Worm (Caenorhabditis elegans) whole organism, L1 larva: ENCODE data around the gene irld-39.

Experiments
- C34B4.2 ChIP-seq: sonication (generic microtip); optimal IDR thresholded peaks from 2 replicates; lab custom pipeline; 2017; ENCODE audit warnings: mild to moderate bottlenecking, missing genetic modification characterization, missing compliant biosample characterization
- F16B12.6 ChIP-seq: fragments of 150-350 bp; optimal IDR thresholded peaks from 2 replicates; lab custom pipeline; 2014; ENCODE audit warnings: missing biosample characterization, missing genetic modification characterization
- aha-1 ChIP-seq: fragments of 150-350 bp; optimal IDR thresholded peaks from 2 replicates; lab custom pipeline; 2014; ENCODE audit warnings: missing biosample characterization, missing genetic modification characterization
- alr-1 ChIP-seq: fragments of 200-800 bp; sonication (Bioruptor generic); optimal IDR thresholded peaks from 2 replicates; lab custom pipeline; 2018; ENCODE audit warnings: borderline replicate concordance, mild to moderate bottlenecking, missing genetic modification characterization, missing compliant biosample characterization
- ama-1 ChIP-seq: fragments of 150-350 bp; optimal IDR thresholded peaks from 2 replicates; lab custom pipeline; 2014
- ceh-63 ChIP-seq: fragments of 200-800 bp; sonication (Bioruptor generic); optimal IDR thresholded peaks from 2 replicates; lab custom pipeline; 2018; ENCODE audit warnings: mild to moderate bottlenecking, missing genetic modification characterization, missing compliant biosample characterization
- ceh-8 ChIP-seq: fragments of 200-800 bp; sonication (Bioruptor generic); optimal IDR thresholded peaks from 2 replicates; lab custom pipeline; 2018; ENCODE audit warnings: mild to moderate bottlenecking, missing genetic modification characterization, moderate library complexity, missing compliant biosample characterization
- ceh-88 ChIP-seq: fragments of 200-800 bp; sonication (Bioruptor generic); IDR thresholded peaks from 2 replicates; pipeline ENCODE4 v1.3.6; 2022; ENCODE audit warnings: missing genetic modification characterization, missing compliant biosample characterization
- ceh-90 ChIP-seq: sonication (generic microtip); optimal IDR thresholded peaks from 2 replicates; lab custom pipeline; 2016; ENCODE audit warnings: missing genetic modification characterization, missing compliant biosample characterization
- dsc-1 ChIP-seq: sonication (generic microtip); optimal IDR thresholded peaks from 2 replicates; lab custom pipeline; 2016; ENCODE audit warnings: mild to moderate bottlenecking, missing genetic modification characterization, missing compliant biosample characterization
- efl-1 ChIP-seq, 4 experiments: fragments of 150-350 bp; optimal IDR thresholded peaks in 3 of 4; peaks in 1 of 4; 1 replicate in 1 of 4; 2 replicates in 3 of 4; lab custom pipeline; 2014; ENCODE audit warnings: missing biosample characterization in 2 of 4, missing genetic modification characterization in 2 of 4, missing genetic modification reagents in 2 of 4
- egl-27 ChIP-seq, 2 experiments: fragments of 150-350 bp in 1 of 2; sonication (generic microtip); optimal IDR thresholded peaks; 3 replicates each; lab custom pipeline; 2017 to 2018; ENCODE audit warnings: missing biosample characterization in 2 of 2, missing genetic modification characterization in 2 of 2, missing genetic modification reagents in 2 of 2
- elt-2 ChIP-seq: sonication (generic microtip); optimal IDR thresholded peaks from 2 replicates; lab custom pipeline; 2016; ENCODE audit warnings: missing genetic modification characterization, mild to moderate bottlenecking, inconsistent platforms, missing compliant biosample characterization, missing genetic modification reagents
- fkh-4 ChIP-seq: sonication (generic microtip); optimal IDR thresholded peaks from 2 replicates; lab custom pipeline; 2016; ENCODE audit warnings: missing compliant biosample characterization, missing genetic modification characterization, borderline replicate concordance
- grh-1 ChIP-seq: fragments of 200-800 bp; sonication (Bioruptor generic); IDR thresholded peaks from 2 replicates; pipeline ENCODE4 v1.3.6; 2022; ENCODE audit warnings: missing genetic modification reagents, missing genetic modification characterization, missing compliant biosample characterization
- hlh-17 ChIP-seq: fragments of 200-800 bp; sonication (Bioruptor generic); optimal IDR thresholded peaks from 2 replicates; lab custom pipeline; 2018; ENCODE audit warnings: missing genetic modification characterization, mild to moderate bottlenecking, missing compliant biosample characterization, moderate library complexity, borderline replicate concordance
- hpl-2 ChIP-seq: fragments of 150-350 bp; optimal IDR thresholded peaks from 2 replicates; lab custom pipeline; 2014; ENCODE audit warnings: missing biosample characterization, missing genetic modification reagents, missing genetic modification characterization
- isw-1 ChIP-seq: fragments of 200-800 bp; sonication (Bioruptor generic); IDR thresholded peaks from 2 replicates; pipeline ENCODE4 v1.3.6; 2022; ENCODE audit warnings: missing genetic modification characterization, missing compliant biosample characterization
- lin-15B ChIP-seq: fragments of 150-350 bp; sonication (generic microtip); optimal IDR thresholded peaks from 3 replicates; lab custom pipeline; 2014; ENCODE audit warnings: missing biosample characterization, missing genetic modification characterization
- lin-39 ChIP-seq: fragments of 150-350 bp; optimal IDR thresholded peaks from 2 replicates; lab custom pipeline; 2014; ENCODE audit warnings: missing biosample characterization, missing genetic modification reagents, missing genetic modification characterization
- mab-9 ChIP-seq: fragments of 200-800 bp; sonication (Bioruptor generic); IDR thresholded peaks from 2 replicates; pipeline ENCODE4 v1.3.6; 2022; ENCODE audit warnings: missing genetic modification reagents, missing genetic modification characterization, missing compliant biosample characterization
- mep-1 ChIP-seq: fragments of 150-350 bp; optimal IDR thresholded peaks from 2 replicates; lab custom pipeline; 2014; ENCODE audit warnings: missing biosample characterization, missing genetic modification characterization
- nhr-19 ChIP-seq: fragments of 200-800 bp; sonication (Bioruptor generic); conservative IDR thresholded peaks from 2 replicates; pipeline ENCODE4 v1.3.6; 2022; ENCODE audit warnings: missing genetic modification characterization, missing compliant biosample characterization
- nhr-20 ChIP-seq: sonication (generic microtip); optimal IDR thresholded peaks from 2 replicates; lab custom pipeline; 2016; ENCODE audit warnings: mild to moderate bottlenecking, missing genetic modification characterization, missing compliant biosample characterization
- nhr-237 ChIP-seq: fragments of 150-350 bp; optimal IDR thresholded peaks from 2 replicates; lab custom pipeline; 2014; ENCODE audit warnings: missing biosample characterization, missing genetic modification characterization
- nhr-28 ChIP-seq: fragments of 150-350 bp; optimal IDR thresholded peaks from 2 replicates; lab custom pipeline; 2014; ENCODE audit warnings: missing biosample characterization, missing genetic modification characterization
- nhr-47 ChIP-seq: sonication (generic microtip); optimal IDR thresholded peaks from 2 replicates; lab custom pipeline; 2016; ENCODE audit warnings: mild to moderate bottlenecking, missing genetic modification characterization, moderate library complexity, missing compliant biosample characterization
- nhr-71 ChIP-seq: sonication (generic microtip); optimal IDR thresholded peaks from 2 replicates; lab custom pipeline; 2016; ENCODE audit warnings: mild to moderate bottlenecking, missing genetic modification characterization, moderate library complexity, missing compliant biosample characterization
- nhr-77 ChIP-seq: fragments of 150-350 bp; optimal IDR thresholded peaks from 2 replicates; lab custom pipeline; 2014; ENCODE audit warnings: missing biosample characterization, missing genetic modification characterization
- nhr-84 ChIP-seq: sonication (generic microtip); optimal IDR thresholded peaks from 2 replicates; lab custom pipeline; 2017; ENCODE audit warnings: missing biosample characterization, missing genetic modification characterization
- nhr-90 ChIP-seq: sonication (generic microtip); optimal IDR thresholded peaks from 2 replicates; lab custom pipeline; 2016; ENCODE audit warnings: mild to moderate bottlenecking, missing genetic modification characterization, missing compliant biosample characterization; ENCODE audit not compliant: poor library complexity
- pax-3 ChIP-seq: fragments of 200-800 bp; sonication (Bioruptor generic); optimal IDR thresholded peaks from 2 replicates; lab custom pipeline; 2018; ENCODE audit warnings: mild to moderate bottlenecking, missing genetic modification characterization, moderate library complexity, missing compliant biosample characterization
- rnt-1 ChIP-seq: sonication (generic microtip); optimal IDR thresholded peaks from 2 replicates; lab custom pipeline; 2016; ENCODE audit warnings: mild to moderate bottlenecking, missing genetic modification characterization, moderate library complexity, missing compliant biosample characterization
- skn-1 ChIP-seq: fragments of 150-350 bp; optimal IDR thresholded peaks from 2 replicates; lab custom pipeline; 2014; ENCODE audit warnings: missing biosample characterization, missing genetic modification characterization
- snu-23 ChIP-seq: sonication (generic microtip); optimal IDR thresholded peaks from 2 replicates; lab custom pipeline; 2016; ENCODE audit warnings: missing genetic modification characterization, missing compliant biosample characterization
- xbp-1 ChIP-seq: sonication (generic microtip); optimal IDR thresholded peaks from 2 replicates; lab custom pipeline; 2016; ENCODE audit warnings: missing genetic modification characterization, missing compliant biosample characterization
- zag-1 ChIP-seq: fragments of 150-350 bp; optimal IDR thresholded peaks from 2 replicates; lab custom pipeline; 2014; ENCODE audit warnings: missing biosample characterization, missing genetic modification characterization

Gene irld-39

DNA sequence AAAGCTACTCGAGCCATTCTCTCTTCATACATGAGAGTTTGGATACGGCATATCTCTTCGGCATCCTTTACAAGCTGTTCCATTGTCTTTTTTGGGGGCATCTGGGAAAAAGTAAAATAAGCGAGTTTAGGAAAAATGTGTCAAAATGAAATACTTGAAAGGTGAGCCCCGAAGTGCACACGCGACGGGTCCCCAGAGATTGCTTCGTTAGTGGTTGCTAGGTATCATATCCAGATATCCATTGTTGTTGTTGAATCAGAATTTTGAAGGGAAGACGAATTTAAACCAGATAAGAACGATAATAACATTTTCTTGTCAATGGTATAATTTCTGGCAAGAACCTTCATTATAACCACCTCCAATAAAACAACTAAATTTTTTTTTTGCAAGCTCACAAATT is 22.0 kb upstream of the irld-39 start, which contains the start of gene H25K10.2:
TSS of gene H25K10.2 (minus strand) at position 101 of the 400 bp plus-strand sequence.
- no peak for TF ChIP-seq fkh-4 (tag; lab: Kevin White, UChicago)
- no peak for TF ChIP-seq nhr-77
- no peak for TF ChIP-seq C34B4.2 (tag; lab: Kevin White, UChicago)
- no peak for TF ChIP-seq xbp-1
- no peak for TF ChIP-seq rnt-1
- TF ChIP-seq nhr-90 (tag; lab: Kevin White, UChicago): no peak
- TF ChIP-seq ceh-88: no peak
- TF ChIP-seq snu-23: no peak
- TF ChIP-seq lin-39 (tag; lab: Kevin White, UChicago): no peak
- TF ChIP-seq isw-1 (GFP tag; lab: Robert Waterston, UW): no peak
- no peak for TF ChIP-seq ama-1 (lab: Kevin White, UChicago)
- TF ChIP-seq dsc-1 (tag; lab: Kevin White, UChicago): no peak

DNA sequence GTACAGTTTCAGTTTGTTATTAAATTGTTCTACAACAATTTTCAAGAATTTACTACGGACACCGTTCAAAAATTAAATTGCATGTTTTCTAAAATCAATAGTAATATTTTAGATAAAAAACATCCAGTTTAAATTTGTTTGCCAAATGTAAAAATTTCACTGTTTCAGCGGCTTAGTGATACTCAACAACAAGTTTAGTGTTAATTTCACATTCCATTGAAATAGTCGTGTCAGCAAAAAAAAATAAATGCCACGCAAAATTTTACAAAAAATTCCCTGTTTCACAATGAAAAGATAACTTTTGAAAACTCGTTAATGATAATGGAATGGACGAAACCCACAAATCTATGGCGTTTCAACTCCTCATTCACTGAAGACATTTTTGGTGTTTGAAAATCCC is 16.8 kb upstream of the irld-39 start:
- no peak for TF ChIP-seq egl-27 (tag; optimal IDR thresholded peaks at IDR 0.05; lab: Kevin White, UChicago)
- no peak for TF ChIP-seq F16B12.6 (tag; lab: Kevin White, UChicago)
- TF ChIP-seq ceh-90 (tag; lab: Kevin White, UChicago): no peak
- TF ChIP-seq nhr-47 (tag; lab: Kevin White, UChicago): no peak
- TF ChIP-seq nhr-84 (tag; lab: Kevin White, UChicago): no peak
- TF ChIP-seq ceh-8 (GFP tag; lab: Kevin White, UChicago): no peak
- no peak for TF ChIP-seq snu-23
- TF ChIP-seq aha-1 (tag; lab: Kevin White, UChicago): no peak
- TF ChIP-seq mab-9 (GFP tag; lab: Robert Waterston, UW): no peak
- no peak for TF ChIP-seq hpl-2 (GFP tag; lab: Kevin White, UChicago)
- TF ChIP-seq elt-2 (tag; lab: Kevin White, UChicago): no peak
- no peak for TF ChIP-seq pax-3 (tag; lab: Kevin White, UChicago)
- TF ChIP-seq ceh-63 (GFP tag; lab: Kevin White, UChicago): no peak
- TF ChIP-seq hlh-17: no peak
- no peak for TF ChIP-seq efl-1 (optimal IDR thresholded peaks at IDR 0.05; lab: Kevin White, UChicago)
- TF ChIP-seq efl-1 (GFP tag; optimal IDR thresholded peaks at IDR 0.05 in 1 of 2; lab: Kevin White, UChicago): no peak
- no peak for TF ChIP-seq lin-15B

DNA sequence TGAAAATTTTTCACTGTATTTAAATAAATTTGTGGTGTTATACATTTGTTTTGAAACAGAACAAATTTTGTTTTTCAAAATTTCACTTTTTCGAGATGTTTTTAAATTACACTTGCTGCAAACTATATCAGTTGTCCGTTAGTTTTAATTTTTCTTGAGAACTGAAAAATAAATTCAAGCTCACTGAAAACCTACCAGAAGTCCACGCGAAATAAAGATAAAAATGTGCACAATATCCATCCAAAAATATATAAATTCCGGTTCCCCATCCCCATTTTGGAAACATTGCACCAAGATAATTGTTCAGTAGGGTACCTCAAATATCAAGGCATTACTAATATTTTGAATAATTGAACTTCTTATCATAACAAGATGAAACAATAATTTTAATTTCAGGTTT is 12.3 kb upstream of the irld-39 start:
- no peak for TF ChIP-seq lin-15B
- no peak for TF ChIP-seq nhr-20 (tag; lab: Kevin White, UChicago)
- TF ChIP-seq alr-1: no peak
- TF ChIP-seq nhr-71 (tag; lab: Kevin White, UChicago): no peak
- TF ChIP-seq nhr-237 (tag; lab: Kevin White, UChicago): no peak
- TF ChIP-seq ama-1 (lab: Kevin White, UChicago): no peak
- no peak for TF ChIP-seq nhr-28
- TF ChIP-seq grh-1 (GFP tag; lab: Robert Waterston, UW): no peak
- TF ChIP-seq aha-1 (tag; lab: Kevin White, UChicago): no peak
- no peak for TF ChIP-seq mab-9 (GFP tag; lab: Robert Waterston, UW)
- no peak for TF ChIP-seq nhr-19
- no peak for TF ChIP-seq zag-1 (tag; lab: Kevin White, UChicago)
- no peak for TF ChIP-seq mep-1 (tag; lab: Kevin White, UChicago)
- TF ChIP-seq xbp-1: no peak

DNA sequence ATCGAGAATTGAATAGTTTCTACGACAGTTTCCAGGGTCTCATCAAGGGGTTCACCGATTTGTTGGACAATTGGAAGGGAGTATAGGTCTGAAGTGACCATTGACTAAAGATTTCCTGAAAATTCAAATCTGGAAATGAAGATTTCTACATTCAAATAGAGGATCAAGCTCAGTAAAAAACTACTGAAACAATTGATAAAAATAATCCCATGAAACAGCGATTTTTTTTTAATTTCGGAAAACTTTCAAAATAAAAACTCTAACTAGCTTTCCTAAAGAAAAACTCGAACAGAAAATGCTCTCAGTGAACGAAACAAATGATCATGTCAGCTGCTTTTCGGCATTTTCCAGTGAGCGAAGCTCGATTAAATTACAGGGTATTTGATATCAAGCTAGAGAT is 11.4 kb upstream of the irld-39 start, which contains the start of gene srv-11:
TSS of gene srv-11 (minus strand) at position 101 of the 400 bp plus-strand sequence.
- no peak for TF ChIP-seq snu-23
- no peak for TF ChIP-seq nhr-19
- TF ChIP-seq mab-9 (GFP tag; lab: Robert Waterston, UW): no peak
- TF ChIP-seq ceh-88: no peak
- no peak for TF ChIP-seq skn-1
